Worm (Caenorhabditis elegans): ENCODE measurements around the gene clec-255.

ce11 chrV:18721873-18722272, 48.6 kb downstream of the clec-255 start:
- TF ChIP-seq dao-5 (tag; optimal IDR thresholded peaks at IDR 0.05), result no peak
- TF ChIP-seq him-1 (tag; optimal IDR thresholded peaks at IDR 0.05), result no peak

Data from whole organism, L4/young adult.